Worm (Caenorhabditis elegans) whole organism, L4/young adult: ENCODE measurements around the gene T11F8.1.

ENCODE experiments used
- W03F9.2 ChIP-seq: fragments of 150-350 bp; optimal IDR thresholded peaks from 2 replicates; lab custom pipeline; 2014; ENCODE audit warnings: missing biosample characterization, missing genetic modification characterization
- him-1 ChIP-seq: sonication (generic microtip); optimal IDR thresholded peaks from 2 replicates; lab custom pipeline; 2016; ENCODE audit warnings: missing genotype, missing genetic modification reagents, missing genetic modification characterization, missing compliant biosample characterization

DNA sequence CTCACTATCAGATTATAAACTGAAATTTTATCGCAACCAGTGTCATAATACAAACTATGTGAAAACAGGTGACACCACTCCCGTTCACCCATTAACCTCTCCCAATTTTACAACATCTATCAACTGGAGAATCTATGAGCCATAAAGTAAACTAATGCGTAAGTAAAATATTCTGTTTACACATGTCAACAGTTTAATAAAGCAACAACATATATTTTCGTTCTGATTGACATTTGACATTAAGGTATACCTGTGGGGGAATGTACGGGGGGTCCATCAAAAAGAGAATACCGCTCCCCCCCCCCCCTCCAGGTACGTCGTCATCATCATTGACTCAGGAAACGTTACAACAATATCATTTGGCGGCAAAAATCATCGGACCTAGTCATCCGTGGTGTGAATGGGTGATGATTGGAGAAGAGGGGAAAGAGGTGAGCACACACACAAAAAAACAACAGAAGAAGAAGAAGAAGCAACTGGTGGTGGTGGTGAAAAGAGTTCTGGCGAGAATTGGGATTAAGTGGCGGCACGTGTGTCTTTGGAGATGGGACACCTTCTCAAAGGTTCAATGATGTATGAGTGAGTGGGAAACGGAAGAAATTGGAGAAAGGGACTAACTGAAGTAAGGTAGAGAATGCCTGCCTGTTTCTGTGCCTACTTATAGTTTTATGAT is 47.5 kb downstream of the T11F8.1 start:
- TF ChIP-seq him-1 (tag; lab: Kevin White, UChicago) (no peak), W03F9.2 (tag; lab: Kevin White, UChicago) (no peak)
